Worm (Caenorhabditis elegans): Measurements from ENCODE around the gene gtr-1.

Gene gtr-1

DNA sequence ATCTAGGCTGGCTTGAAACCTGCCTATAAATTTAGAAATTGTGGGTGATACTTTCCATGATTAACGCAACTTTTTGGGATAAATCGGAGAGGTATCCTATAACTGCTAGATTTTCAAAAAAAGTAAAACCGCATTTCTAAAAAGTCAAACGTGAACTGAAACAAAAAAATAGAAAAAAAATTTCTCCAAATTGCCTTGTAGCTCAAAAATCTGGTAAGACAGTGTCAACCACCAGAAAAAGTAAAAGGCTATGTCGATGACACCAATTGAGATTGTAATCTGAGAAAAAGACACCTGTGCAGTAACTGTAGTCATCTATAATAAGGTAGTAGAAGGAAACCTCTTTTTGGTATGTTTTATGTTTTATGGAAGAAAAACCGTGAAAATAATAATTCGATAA lies 26.0 kb downstream of the gtr-1 start, which contains the start of gene wdr-54:
wdr-54 (plus strand) TSS at position 301 of the 400 bp plus-strand sequence.
- no peak for TF ChIP-seq pat-9 (tag; optimal IDR thresholded peaks at IDR 0.05)
- no peak for TF ChIP-seq dmd-4 (tag; optimal IDR thresholded peaks at IDR 0.05; ENCODE audit: borderline replicate concordance)
- TF ChIP-seq pha-4 (tag; optimal IDR thresholded peaks at IDR 0.05): no peak
- no peak for TF ChIP-seq nfya-1 (tag; optimal IDR thresholded peaks at IDR 0.05)
- no peak for TF ChIP-seq ttx-3 (tag; optimal IDR thresholded peaks at IDR 0.05)
- TF ChIP-seq fkh-10 (GFP tag; optimal IDR thresholded peaks at IDR 0.05): no peak
- TF ChIP-seq dve-1 (tag; optimal IDR thresholded peaks at IDR 0.05): no peak
- TF ChIP-seq zip-5 (tag; optimal IDR thresholded peaks at IDR 0.05): no peak
- TF ChIP-seq hlh-30 (tag; optimal IDR thresholded peaks at IDR 0.05; ENCODE audit: insufficient read depth): no peak
- TF ChIP-seq sox-4 (tag; optimal IDR thresholded peaks at IDR 0.05): no peak
- no peak for TF ChIP-seq C38D4.7 (GFP tag; optimal IDR thresholded peaks at IDR 0.05)
- TF ChIP-seq T23F11.4 (GFP tag; optimal IDR thresholded peaks at IDR 0.05): no peak
- TF ChIP-seq ceh-9 (tag; optimal IDR thresholded peaks at IDR 0.05): no peak
- TF ChIP-seq Y22D7AL.16 (tag; optimal IDR thresholded peaks at IDR 0.05): no peak
- no peak for TF ChIP-seq npax-4 (tag; optimal IDR thresholded peaks at IDR 0.05)

DNA sequence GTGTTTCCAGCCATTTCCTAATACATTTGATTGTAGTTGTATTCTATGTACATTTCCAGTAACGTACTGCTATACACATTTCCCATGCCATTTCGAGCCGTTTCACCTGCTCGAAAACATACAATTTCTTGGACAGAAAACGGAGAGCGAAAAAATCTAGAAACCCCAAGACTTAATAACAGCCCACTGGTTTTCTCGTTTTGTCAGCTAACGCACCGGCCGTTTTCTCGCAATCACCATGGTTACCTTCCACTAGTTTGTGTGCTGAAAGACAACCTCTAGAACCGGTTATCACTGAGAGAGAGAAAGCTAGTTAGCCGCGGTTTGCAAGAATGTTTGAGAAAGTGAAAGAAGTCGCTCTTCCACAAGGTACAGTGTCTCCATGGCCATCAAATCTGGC lies 27.6 kb downstream of the gtr-1 start:
- no peak for TF ChIP-seq hlh-8 (tag; optimal IDR thresholded peaks at IDR 0.05)
- no peak for TF ChIP-seq pag-3 (tag; optimal IDR thresholded peaks at IDR 0.05; ENCODE audit: borderline replicate concordance)
- no peak for TF ChIP-seq zip-5 (tag; optimal IDR thresholded peaks at IDR 0.05)
- TF ChIP-seq C38D4.7 (GFP tag; optimal IDR thresholded peaks at IDR 0.05): no peak
- no peak for TF ChIP-seq unc-86 (tag; optimal IDR thresholded peaks at IDR 0.05)
- no peak for TF ChIP-seq rnt-1 (tag; optimal IDR thresholded peaks at IDR 0.05)
- no peak for TF ChIP-seq ceh-22 (tag; optimal IDR thresholded peaks at IDR 0.05)

DNA sequence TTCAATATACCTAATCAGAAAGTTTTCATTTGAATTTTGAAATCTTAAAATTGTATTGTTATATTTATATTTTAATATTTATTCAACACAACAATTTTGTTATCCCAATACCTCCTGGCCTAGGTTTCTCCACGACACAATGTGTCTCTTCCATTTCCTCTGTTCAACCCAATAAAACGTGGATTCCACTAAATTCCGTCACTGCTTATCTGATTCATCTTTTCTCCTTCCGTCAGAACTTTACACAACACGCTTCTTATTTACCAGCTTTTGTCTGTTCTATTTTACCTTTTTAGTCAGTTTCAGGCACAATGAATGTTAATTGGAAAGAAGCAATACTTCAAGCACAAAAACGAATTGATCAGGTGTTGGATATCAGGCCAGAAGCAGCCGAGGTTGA lies 31.9 kb downstream of the gtr-1 start, which contains the start of gene F39H12.1:
F39H12.1 (plus strand) TSS at position 301 of the 400 bp plus-strand sequence.
- no peak for TF ChIP-seq ceh-48 (tag; optimal IDR thresholded peaks at IDR 0.05)
- no peak for TF ChIP-seq dmd-4 (tag; optimal IDR thresholded peaks at IDR 0.05; ENCODE audit: borderline replicate concordance)
- TF ChIP-seq pqm-1 (tag; optimal IDR thresholded peaks at IDR 0.05): no peak
- no peak for TF ChIP-seq sox-2 (GFP tag; IDR thresholded peaks at IDR 0.05)
- TF ChIP-seq nhr-11 (tag; optimal IDR thresholded peaks at IDR 0.05): no peak
- no peak for TF ChIP-seq K09A11.1 (tag; optimal IDR thresholded peaks at IDR 0.05; ENCODE audit: insufficient read depth)
- no peak for TF ChIP-seq elt-4 (tag; optimal IDR thresholded peaks at IDR 0.05)

DNA sequence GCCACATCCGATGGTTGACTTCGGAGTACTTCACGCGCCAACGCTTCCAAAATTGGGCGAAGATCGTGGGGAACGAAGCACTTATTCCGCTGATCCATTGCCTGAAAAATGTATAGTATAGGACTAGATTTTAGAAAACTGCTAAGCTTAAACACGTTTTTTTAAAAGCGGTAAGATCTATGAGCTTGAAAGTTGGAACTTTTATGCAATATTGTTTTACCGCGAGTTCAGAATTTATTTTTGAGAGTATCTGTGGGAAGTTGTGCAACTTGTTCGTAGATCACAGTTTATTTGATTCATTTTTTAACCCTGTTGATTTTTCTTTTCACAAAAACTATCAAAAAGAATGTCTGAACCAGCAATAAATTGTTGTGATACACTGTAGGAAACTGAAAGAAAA lies 38.8 kb downstream of the gtr-1 start, which contains the start of gene F39H12.3:
F39H12.3 (minus strand) TSS at position 101 of the 400 bp plus-strand sequence.
- TF ChIP-seq pha-4 (tag; optimal IDR thresholded peaks at IDR 0.05) (no peak), mec-3 (tag; optimal IDR thresholded peaks at IDR 0.05; ENCODE audit: borderline replicate concordance) (no peak), fkh-10 (GFP tag; optimal IDR thresholded peaks at IDR 0.05) (no peak), ets-4 (tag; optimal IDR thresholded peaks at IDR 0.05) (no peak), hlh-13 (GFP tag; optimal IDR thresholded peaks at IDR 0.05) (no peak), ref-2 (tag; optimal IDR thresholded peaks at IDR 0.05) (no peak), odd-2 (tag; optimal IDR thresholded peaks at IDR 0.05) (no peak), fkh-6 (tag; optimal IDR thresholded peaks at IDR 0.05) (no peak), nfya-1 (tag; optimal IDR thresholded peaks at IDR 0.05) (no peak), unc-55 (GFP tag; optimal IDR thresholded peaks at IDR 0.05) (no peak), nhr-11 (tag; optimal IDR thresholded peaks at IDR 0.05) (no peak), ceh-45 (GFP tag; IDR thresholded peaks at IDR 0.05) (no peak), ceh-48 (tag; optimal IDR thresholded peaks at IDR 0.05) (no peak), pqm-1 (tag; optimal IDR thresholded peaks at IDR 0.05) (no peak), ceh-2 (tag; optimal IDR thresholded peaks at IDR 0.05) (no peak), elt-4 (tag; optimal IDR thresholded peaks at IDR 0.05) (no peak)
